Worm (Caenorhabditis elegans) whole organism, L3 larva: ENCODE data around the gene lips-7.
A peak's percentile ranks its signal among the peaks of the same experiment; 100 is the strongest.

Experiments
- R02D3.7 ChIP-seq: fragments of 150-350 bp; optimal IDR thresholded peaks from 2 replicates; lab custom pipeline; 2014; ENCODE audit warnings: missing biosample characterization, missing genetic modification characterization
- aly-2 ChIP-seq: fragments of 150-350 bp; optimal IDR thresholded peaks from 2 replicates; lab custom pipeline; 2014; ENCODE audit warnings: missing biosample characterization, missing genetic modification characterization
- ama-1 ChIP-seq: fragments of 150-350 bp; optimal IDR thresholded peaks from 2 replicates; lab custom pipeline; 2018
- ceh-16 ChIP-seq: sonication (generic microtip); optimal IDR thresholded peaks from 2 replicates; lab custom pipeline; 2017; ENCODE audit warnings: missing biosample characterization, missing genetic modification characterization
- ceh-28 ChIP-seq: fragments of 150-350 bp; optimal IDR thresholded peaks from 2 replicates; lab custom pipeline; 2014; ENCODE audit warnings: missing biosample characterization, missing genetic modification reagents, missing genetic modification characterization
- ceh-82 ChIP-seq: fragments of 150-350 bp; optimal IDR thresholded peaks from 2 replicates; lab custom pipeline; 2014; ENCODE audit warnings: missing biosample characterization, missing genetic modification characterization
- ceh-9 ChIP-seq: sonication (generic microtip); optimal IDR thresholded peaks from 2 replicates; lab custom pipeline; 2018; ENCODE audit warnings: missing biosample characterization, missing genetic modification characterization
- daf-12 ChIP-seq: fragments of 150-350 bp; optimal IDR thresholded peaks from 2 replicates; lab custom pipeline; 2014; ENCODE audit warnings: missing biosample characterization, missing genetic modification reagents, missing genetic modification characterization
- egl-5 ChIP-seq: fragments of 150-350 bp; optimal IDR thresholded peaks from 2 replicates; lab custom pipeline; 2017; ENCODE audit warnings: missing biosample characterization, missing genetic modification reagents, missing genetic modification characterization, inconsistent platforms
- elt-1 ChIP-seq: fragments of 150-350 bp; optimal IDR thresholded peaks from 2 replicates; lab custom pipeline; 2014; ENCODE audit warnings: missing biosample characterization, missing genetic modification characterization
- elt-2 ChIP-seq: sonication (generic microtip); optimal IDR thresholded peaks from 2 replicates; lab custom pipeline; 2016; ENCODE audit warnings: missing genetic modification reagents, mild to moderate bottlenecking, missing genetic modification characterization, missing compliant biosample characterization
- elt-3 ChIP-seq, 3 experiments: fragments of 150-350 bp in 1 of 3; sonication (generic microtip) in 2 of 3; optimal IDR thresholded peaks; 2 replicates in 2 of 3; 4 replicates in 1 of 3; lab custom pipeline; 2014 to 2017; ENCODE audit warnings: missing biosample characterization in 3 of 3, missing genetic modification characterization in 3 of 3
- eor-1 ChIP-seq, 2 experiments: fragments of 150-350 bp; optimal IDR thresholded peaks; 2 replicates each; lab custom pipeline; 2014 to 2018; ENCODE audit warnings: missing biosample characterization in 2 of 2, missing genetic modification characterization in 2 of 2
- fkh-10 ChIP-seq: sonication (generic microtip); optimal IDR thresholded peaks from 2 replicates; lab custom pipeline; 2017; ENCODE audit warnings: missing biosample characterization, missing genetic modification reagents, missing genetic modification characterization
- fkh-2 ChIP-seq: fragments of 150-350 bp; optimal IDR thresholded peaks from 2 replicates; lab custom pipeline; 2014; ENCODE audit warnings: missing biosample characterization, missing genetic modification reagents, missing genetic modification characterization
- hmg-11 ChIP-seq: sonication (generic microtip); optimal IDR thresholded peaks from 2 replicates; lab custom pipeline; 2016; ENCODE audit warnings: missing genetic modification characterization, missing compliant biosample characterization
- jun-1 ChIP-seq: fragments of 150-350 bp; optimal IDR thresholded peaks from 2 replicates; lab custom pipeline; 2014; ENCODE audit warnings: missing biosample characterization, missing genetic modification reagents, missing genetic modification characterization
- lin-15B ChIP-seq: fragments of 150-350 bp; optimal IDR thresholded peaks from 2 replicates; lab custom pipeline; 2014; ENCODE audit warnings: missing biosample characterization, missing genetic modification characterization
- lin-39 ChIP-seq: fragments of 150-350 bp; optimal IDR thresholded peaks from 2 replicates; lab custom pipeline; 2018; ENCODE audit warnings: missing biosample characterization, missing genetic modification reagents, missing genetic modification characterization
- lsy-12 ChIP-seq: sonication (generic microtip); optimal IDR thresholded peaks from 2 replicates; lab custom pipeline; 2016; ENCODE audit warnings: mild to moderate bottlenecking, missing genetic modification characterization, missing compliant biosample characterization
- mdl-1 ChIP-seq: fragments of 150-350 bp; optimal IDR thresholded peaks from 2 replicates; lab custom pipeline; 2014; ENCODE audit warnings: missing biosample characterization, missing genetic modification characterization
- mml-1 ChIP-seq: fragments of 150-350 bp; sonication (generic microtip); optimal IDR thresholded peaks from 3 replicates; lab custom pipeline; 2014; ENCODE audit warnings: missing biosample characterization, missing genetic modification characterization
- nfya-1 ChIP-seq: sonication (generic microtip); optimal IDR thresholded peaks from 2 replicates; lab custom pipeline; 2017; ENCODE audit warnings: missing genetic modification characterization, mild to moderate bottlenecking, missing compliant biosample characterization, antibody characterized with exemption, moderate library complexity; ENCODE audit not compliant: insufficient read depth
- nhr-11 ChIP-seq: fragments of 150-350 bp; optimal IDR thresholded peaks from 2 replicates; lab custom pipeline; 2014; ENCODE audit warnings: missing biosample characterization, missing genetic modification characterization
- nhr-23 ChIP-seq: fragments of 150-350 bp; optimal IDR thresholded peaks from 2 replicates; lab custom pipeline; 2014; ENCODE audit warnings: missing biosample characterization, missing genetic modification reagents, missing genetic modification characterization
- nhr-237 ChIP-seq: fragments of 150-350 bp; optimal IDR thresholded peaks from 2 replicates; lab custom pipeline; 2014; ENCODE audit warnings: missing biosample characterization, missing genetic modification characterization
- nhr-25 ChIP-seq: sonication (generic microtip); optimal IDR thresholded peaks from 2 replicates; lab custom pipeline; 2017; ENCODE audit warnings: missing biosample characterization, missing genetic modification characterization
- nhr-28 ChIP-seq: fragments of 150-350 bp; optimal IDR thresholded peaks from 2 replicates; lab custom pipeline; 2014; ENCODE audit warnings: missing biosample characterization, missing genetic modification characterization
- nhr-43 ChIP-seq: sonication (generic microtip); optimal IDR thresholded peaks from 2 replicates; lab custom pipeline; 2016; ENCODE audit warnings: mild to moderate bottlenecking, missing genetic modification characterization, missing compliant biosample characterization; ENCODE audit not compliant: poor library complexity, severe bottlenecking
- nhr-67 ChIP-seq: fragments of 150-350 bp; optimal IDR thresholded peaks from 2 replicates; lab custom pipeline; 2014; ENCODE audit warnings: missing biosample characterization, missing genetic modification characterization
- nhr-76 ChIP-seq: fragments of 150-350 bp; sonication (generic microtip); optimal IDR thresholded peaks from 5 replicates; lab custom pipeline; 2014; ENCODE audit warnings: missing biosample characterization, missing genetic modification characterization
- nhr-77 ChIP-seq: fragments of 150-350 bp; optimal IDR thresholded peaks from 2 replicates; lab custom pipeline; 2014; ENCODE audit warnings: missing biosample characterization, missing genetic modification characterization
- pha-4 ChIP-seq: fragments of 150-350 bp; optimal IDR thresholded peaks from 2 replicates; lab custom pipeline; 2014; ENCODE audit warnings: missing biosample characterization, missing genetic modification reagents, missing genetic modification characterization
- pqm-1 ChIP-seq: fragments of 150-350 bp; optimal IDR thresholded peaks from 2 replicates; lab custom pipeline; 2017; ENCODE audit warnings: missing biosample characterization, missing genetic modification characterization, inconsistent platforms
- sea-2 ChIP-seq: fragments of 150-350 bp; sonication (generic microtip); optimal IDR thresholded peaks from 4 replicates; lab custom pipeline; 2014; ENCODE audit warnings: missing biosample characterization, missing genetic modification reagents, missing genetic modification characterization
- skn-1 ChIP-seq: fragments of 150-350 bp; optimal IDR thresholded peaks from 2 replicates; lab custom pipeline; 2014; ENCODE audit warnings: missing biosample characterization, missing genetic modification characterization
- snpc-4 ChIP-seq: fragments of 150-350 bp; optimal IDR thresholded peaks from 2 replicates; lab custom pipeline; 2014; ENCODE audit warnings: missing biosample characterization, missing genetic modification characterization
- tbx-2 ChIP-seq: sonication (generic microtip); optimal IDR thresholded peaks from 2 replicates; lab custom pipeline; 2016; ENCODE audit warnings: mild to moderate bottlenecking, missing genetic modification characterization, missing compliant biosample characterization
- unc-62 ChIP-seq: fragments of 150-350 bp; sonication (generic microtip); optimal IDR thresholded peaks from 4 replicates; lab custom pipeline; 2014; ENCODE audit warnings: missing biosample characterization, missing genetic modification reagents, missing genetic modification characterization
- ztf-11 ChIP-seq: fragments of 150-350 bp; optimal IDR thresholded peaks from 2 replicates; lab custom pipeline; 2014; ENCODE audit warnings: missing biosample characterization, missing genetic modification characterization
- ztf-4 ChIP-seq: fragments of 150-350 bp; optimal IDR thresholded peaks from 2 replicates; lab custom pipeline; 2014; ENCODE audit warnings: missing biosample characterization, missing genetic modification characterization

The lips-7 gene

DNA sequence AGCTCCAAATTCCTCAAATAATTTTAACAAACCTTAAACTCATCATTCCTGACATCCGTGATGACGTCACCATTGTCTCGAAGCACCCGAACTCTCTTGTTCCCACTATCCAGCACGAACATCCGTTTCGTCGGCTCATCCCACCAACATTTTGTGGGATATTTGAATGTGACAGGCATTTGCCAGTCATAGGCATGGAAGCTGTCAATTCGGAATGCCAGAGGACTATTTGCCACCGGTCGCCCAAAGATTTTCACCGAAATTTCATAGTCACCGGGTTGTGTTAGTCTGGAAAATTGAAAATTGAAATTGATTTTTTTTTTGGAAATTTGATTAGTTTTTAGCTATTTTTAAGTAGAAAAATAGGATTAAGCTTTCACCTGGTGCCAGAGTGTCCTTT lies 45.0 kb downstream of the lips-7 start:
- TF ChIP-seq pqm-1 (tag; lab: Kevin White, UChicago) (no peak), R02D3.7 (tag; lab: Kevin White, UChicago) (no peak), jun-1 (no peak), ztf-4 (tag; lab: Kevin White, UChicago) (no peak), daf-12 (no peak), eor-1 (tag; optimal IDR thresholded peaks at IDR 0.05; lab: Kevin White, UChicago) (no peak), nfya-1 (tag; lab: Kevin White, UChicago) (no peak), elt-1 (no peak), skn-1 (tag; lab: Kevin White, UChicago) (no peak), fkh-10 (GFP tag; lab: Kevin White, UChicago) (no peak), pha-4 (tag; lab: Kevin White, UChicago) (no peak), ceh-28 (tag; lab: Kevin White, UChicago) (no peak), ceh-16 (tag; lab: Kevin White, UChicago) (no peak)
- TF ChIP-seq, all 47 proteins: peak for 0

DNA sequence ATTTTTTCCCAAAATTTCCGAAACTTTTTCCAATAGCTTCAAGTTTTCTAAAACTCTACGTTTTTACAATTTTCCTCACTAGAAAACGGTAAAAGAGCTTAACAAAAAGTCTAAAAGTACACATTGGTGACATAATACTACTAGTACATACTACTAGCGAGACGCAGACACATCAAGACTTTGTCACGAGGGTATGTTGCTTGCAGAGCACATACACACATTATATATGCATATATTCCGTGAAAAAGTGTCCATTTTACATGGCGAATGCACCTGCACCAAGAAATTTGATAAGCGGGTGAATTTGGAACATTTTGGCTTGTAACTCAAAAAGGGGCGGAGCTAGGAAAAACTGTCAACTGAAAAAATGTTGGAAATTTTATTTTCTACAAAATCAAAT lies 49.7 kb downstream of the lips-7 start:
- TF ChIP-seq nhr-23 (tag; lab: Kevin White, UChicago) (no peak), nfya-1 (tag; lab: Kevin White, UChicago) (peak; percentile 63), eor-1 (tag; optimal IDR thresholded peaks at IDR 0.05; lab: Kevin White, UChicago) (no peak), elt-2 (tag; lab: Kevin White, UChicago) (peak; percentile 23), mdl-1 (tag; lab: Kevin White, UChicago) (peak; percentile 15), hmg-11 (tag; lab: Kevin White, UChicago) (peak; percentile 58), pha-4 (tag; lab: Kevin White, UChicago) (peak; percentile 92), jun-1 (no peak), skn-1 (tag; lab: Kevin White, UChicago) (peak; percentile 29), lin-39 (tag; lab: Kevin White, UChicago) (peak; percentile 63), egl-5 (tag; lab: Kevin White, UChicago) (peak; percentile 28), pqm-1 (tag; lab: Kevin White, UChicago) (peak; percentile 28)

DNA sequence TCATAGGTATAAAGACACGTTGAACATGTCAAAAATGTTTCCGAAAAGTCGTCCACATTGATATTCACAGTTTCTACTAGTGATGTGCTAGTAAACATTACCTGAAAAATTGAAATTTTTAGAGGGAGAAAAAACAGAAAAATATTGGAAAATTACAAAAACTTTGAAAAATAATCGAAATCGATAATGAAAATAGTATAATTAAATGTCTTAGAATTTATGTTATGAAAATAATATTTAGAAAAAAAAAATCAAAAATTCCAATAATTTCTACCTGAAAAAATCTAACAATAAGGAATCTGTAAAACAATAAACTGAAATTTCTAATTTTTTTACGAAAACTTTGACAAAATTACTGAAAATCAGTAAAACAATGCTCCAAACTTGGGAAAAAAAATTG lies 50.4 kb downstream of the lips-7 start, which contains the start of gene nhl-3:
Gene nhl-3 (minus strand): TSS at position 101 of the 400 bp plus-strand sequence.
- TF ChIP-seq nhr-28 (tag; lab: Kevin White, UChicago) (no peak), R02D3.7 (tag; lab: Kevin White, UChicago) (no peak), nhr-43 (tag; lab: Kevin White, UChicago) (no peak), nhr-67 (tag; lab: Kevin White, UChicago) (no peak), ceh-9 (tag; lab: Kevin White, UChicago) (no peak), mml-1 (tag; lab: Kevin White, UChicago) (no peak), jun-1 (no peak), snpc-4 (tag; lab: Kevin White, UChicago) (no peak), ama-1 (lab: Kevin White, UChicago) (no peak), tbx-2 (tag; lab: Kevin White, UChicago) (no peak), pha-4 (tag; lab: Kevin White, UChicago) (no peak), skn-1 (tag; lab: Kevin White, UChicago) (no peak), nhr-237 (no peak), aly-2 (tag; lab: Kevin White, UChicago) (no peak), pqm-1 (tag; lab: Kevin White, UChicago) (no peak), sea-2 (GFP tag; lab: Kevin White, UChicago) (no peak), nhr-11 (tag; lab: Kevin White, UChicago) (no peak)

DNA sequence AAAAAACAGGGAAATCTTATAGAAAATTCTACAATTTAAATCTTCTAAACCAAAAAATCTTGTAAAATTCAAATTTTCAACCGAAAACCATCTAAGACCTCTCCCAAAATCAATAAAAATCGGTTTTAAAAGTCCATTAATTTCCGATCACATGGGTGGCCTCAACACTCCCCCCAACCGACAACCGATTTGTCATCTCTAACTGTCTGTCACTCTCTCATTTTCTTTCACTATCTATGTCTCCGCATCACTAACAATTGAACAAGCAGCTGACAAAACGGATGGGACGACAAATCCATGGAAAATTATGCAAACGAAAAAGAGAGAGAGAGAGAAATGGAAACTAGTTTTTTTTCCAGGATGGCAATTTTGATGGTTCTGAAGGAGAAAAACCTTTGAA lies 51.3 kb downstream of the lips-7 start:
- TF ChIP-seq elt-3 (tag; optimal IDR thresholded peaks at IDR 0.05; lab: Kevin White, UChicago) = no peak
- no peak for TF ChIP-seq aly-2 (tag; lab: Kevin White, UChicago)
- no peak for TF ChIP-seq lsy-12 (tag; lab: Kevin White, UChicago)
- peak; percentile 19 for TF ChIP-seq ceh-28 (tag; lab: Kevin White, UChicago)
- peak; percentile 34 for TF ChIP-seq pha-4 (tag; lab: Kevin White, UChicago)
- peak; percentile 17 for TF ChIP-seq lin-15B (tag; lab: Kevin White, UChicago)
- TF ChIP-seq nhr-67 (tag; lab: Kevin White, UChicago) = no peak
- no peak for TF ChIP-seq sea-2 (GFP tag; lab: Kevin White, UChicago)
- TF ChIP-seq hmg-11 (tag; lab: Kevin White, UChicago) = peak; percentile 74
- TF ChIP-seq ceh-82 = no peak
- TF ChIP-seq snpc-4 (tag; lab: Kevin White, UChicago) = peak; percentile 92
- peak; percentile 94 for TF ChIP-seq lin-39 (tag; lab: Kevin White, UChicago)
- peak; percentile 14 for TF ChIP-seq unc-62 (GFP tag; lab: Kevin White, UChicago)
- no peak for TF ChIP-seq fkh-2 (tag; lab: Kevin White, UChicago)
- TF ChIP-seq elt-1 = no peak
- peak; percentile 65 for TF ChIP-seq nhr-23 (tag; lab: Kevin White, UChicago)
- no peak for TF ChIP-seq ama-1 (lab: Kevin White, UChicago)
- peak; percentile 65 for TF ChIP-seq nfya-1 (tag; lab: Kevin White, UChicago)
- TF ChIP-seq nhr-76 (tag; lab: Kevin White, UChicago) = no peak
- TF ChIP-seq skn-1 (tag; lab: Kevin White, UChicago) = peak; percentile 28
- TF ChIP-seq ztf-11 (tag; lab: Kevin White, UChicago) = no peak
- TF ChIP-seq mml-1 (tag; lab: Kevin White, UChicago) = no peak
- TF ChIP-seq daf-12 = no peak
- no peak for TF ChIP-seq nhr-77 (tag; lab: Kevin White, UChicago)
- TF ChIP-seq mdl-1 (tag; lab: Kevin White, UChicago) = no peak
- TF ChIP-seq egl-5 (tag; lab: Kevin White, UChicago) = peak; percentile 20
- peak; percentile 23 for TF ChIP-seq nhr-25 (tag; lab: Kevin White, UChicago)
- TF ChIP-seq pqm-1 (tag; lab: Kevin White, UChicago) = peak; percentile 8
